Fruit fly (Drosophila melanogaster): ENCODE data around the gene alt.

Gene alt

dm6 chr3R:17703691-17704537 is 21.6 kb upstream of the alt start (continued):
- TF ChIP-seq BEAF-32 (GFP tag; optimal IDR thresholded peaks at IDR 0.05): peak; percentile 28
- peak; percentile 99 for TF ChIP-seq CG32772 (GFP tag; IDR thresholded peaks at IDR 0.05)
- peak; percentile 78 for TF ChIP-seq CTCF (GFP tag; optimal IDR thresholded peaks at IDR 0.05)
- TF ChIP-seq Hr78 (GFP tag; optimal IDR thresholded peaks at IDR 0.05): peak in 1 of 2 experiments; percentile 94
- TF ChIP-seq Dref (GFP tag; IDR thresholded peaks at IDR 0.05): peak; percentile 39
- TF ChIP-seq MBD-R2 (GFP tag; IDR thresholded peaks at IDR 0.05): peak; percentile 97
- peak; percentile 99 for TF ChIP-seq CG15269 (tag; optimal IDR thresholded peaks at IDR 0.05)
- peak; percentile 98 for TF ChIP-seq Taf1 (GFP tag; IDR thresholded peaks at IDR 0.05)
- TF ChIP-seq bcd (GFP tag; optimal IDR thresholded peaks at IDR 0.05): peak; percentile 99
- peak; percentile 99 for TF ChIP-seq CG14667 (GFP tag; IDR thresholded peaks at IDR 0.05)
- TF ChIP-seq CG34376 (GFP tag; optimal IDR thresholded peaks at IDR 0.05): peak; percentile 92
- peak; percentile 97 for TF ChIP-seq sr (GFP tag; IDR thresholded peaks at IDR 0.05)
- peak; percentile 99 for TF ChIP-seq peb (GFP tag; IDR thresholded peaks at IDR 0.05)
- TF ChIP-seq MTF-1 (GFP tag; optimal IDR thresholded peaks at IDR 0.05; ENCODE audit: borderline replicate concordance): peak; percentile 96
- peak; percentile 99 for TF ChIP-seq E2f1 (GFP tag; IDR thresholded peaks at IDR 0.05)
- peak; percentile 98 for TF ChIP-seq dmrt11E (tag; optimal IDR thresholded peaks at IDR 0.05)
- no peak; the same call in 1 of the 2 replicates for TF ChIP-seq Bgb (GFP tag; IDR thresholded peaks at IDR 0.05; ENCODE audit: partially characterized antibody)
- TF ChIP-seq disco-r (GFP tag; optimal IDR thresholded peaks at IDR 0.05): peak; percentile 99
- peak; percentile 99 for TF ChIP-seq CG32532 (GFP tag; IDR thresholded peaks at IDR 0.05)
- peak; percentile 98 for TF ChIP-seq CG12104 (GFP tag; optimal IDR thresholded peaks at IDR 0.05)
- peak; percentile 97 for TF ChIP-seq p53 (GFP tag; optimal IDR thresholded peaks at IDR 0.05)
- TF ChIP-seq sug (tag; optimal IDR thresholded peaks at IDR 0.05): peak; percentile 88
- TF ChIP-seq gcm2 (GFP tag; optimal IDR thresholded peaks at IDR 0.05): peak; percentile 99
- peak; percentile 99 for TF ChIP-seq CG4730 (GFP tag; IDR thresholded peaks at IDR 0.05)
- TF ChIP-seq CG33557 (GFP tag; optimal IDR thresholded peaks at IDR 0.05): peak; percentile 88
- TF ChIP-seq CG34422 (GFP tag; IDR thresholded peaks at IDR 0.05): peak; percentile 99
- TF ChIP-seq ttk (GFP tag; IDR thresholded peaks at IDR 0.05): peak; percentile 99
- peak; percentile 99 for TF ChIP-seq ranshi (GFP tag; IDR thresholded peaks at IDR 0.05)
- peak; percentile 97 for TF ChIP-seq CG11696 (GFP tag; IDR thresholded peaks at IDR 0.05)
- peak; percentile 90 for TF ChIP-seq kah (GFP tag; optimal IDR thresholded peaks at IDR 0.05)
- TF ChIP-seq org-1 (GFP tag; optimal IDR thresholded peaks at IDR 0.05): peak; percentile 99
- TF ChIP-seq CHES-1-like (GFP tag; optimal IDR thresholded peaks at IDR 0.05): peak; percentile 99
- peak; percentile 33 for TF ChIP-seq CG17912 (GFP tag; optimal IDR thresholded peaks at IDR 0.05)
- peak; percentile 99 for TF ChIP-seq lbe (GFP tag; optimal IDR thresholded peaks at IDR 0.05)
- TF ChIP-seq CG12769 (tag; optimal IDR thresholded peaks at IDR 0.05): peak; percentile 99
- TF ChIP-seq CG17186 (GFP tag; optimal IDR thresholded peaks at IDR 0.05): peak; percentile 92
- TF ChIP-seq CG15601 (tag; optimal IDR thresholded peaks at IDR 0.05): peak; percentile 96
- TF ChIP-seq CG34224 (GFP tag; IDR thresholded peaks at IDR 0.05; ENCODE audit: partially characterized antibody): no peak
- TF ChIP-seq h (optimal IDR thresholded peaks at IDR 0.05): no peak
- peak; percentile 80 for TF ChIP-seq Hey (tag; optimal IDR thresholded peaks at IDR 0.05)
- TF ChIP-seq Trl (optimal IDR thresholded peaks at IDR 0.05): no peak
- peak; percentile 99 for TF ChIP-seq Trl (GFP tag; optimal IDR thresholded peaks at IDR 0.05)
- peak; percentile 97 for TF ChIP-seq CG5180 (GFP tag; optimal IDR thresholded peaks at IDR 0.05)
- TF ChIP-seq CG14710 (tag; optimal IDR thresholded peaks at IDR 0.05): peak; percentile 97
- no peak for TF ChIP-seq Dfd (GFP tag; optimal IDR thresholded peaks at IDR 0.05)
- no peak for TF ChIP-seq CG16813 (GFP tag; IDR thresholded peaks at IDR 0.05; ENCODE audit: partially characterized antibody)
- TF ChIP-seq CG2116 (GFP tag; optimal IDR thresholded peaks at IDR 0.05): peak; percentile 91
- peak; percentile 72 for TF ChIP-seq Sry-β (GFP tag; optimal IDR thresholded peaks at IDR 0.05)
- TF ChIP-seq HLH4C (GFP tag; IDR thresholded peaks at IDR 0.05; ENCODE audit: partially characterized antibody): no peak
